Fruit fly (Drosophila melanogaster): Measurements from ENCODE around the gene Sec61alpha.

dm6 chr2L:6503724-6504037 lies 23.3 kb upstream of the Sec61alpha start:
- no peak for TF ChIP-seq CG32121 (GFP tag; IDR thresholded peaks at IDR 0.05)
- TF ChIP-seq EcR (GFP tag; optimal IDR thresholded peaks at IDR 0.05): no peak
- no peak for TF ChIP-seq CG4496 (GFP tag; IDR thresholded peaks at IDR 0.05)
- TF ChIP-seq Ets98B (GFP tag; IDR thresholded peaks at IDR 0.05): no peak
- TF ChIP-seq D1 (tag; optimal IDR thresholded peaks at IDR 0.05): no peak

Data from whole organism, pupa.